Worm (Caenorhabditis elegans) whole organism, L4 larva: ENCODE results near the gene hel-1.

Source experiments
- R02D3.7 ChIP-seq: fragments of 150-350 bp; sonication (generic microtip); optimal IDR thresholded peaks from 3 replicates; lab custom pipeline; 2014; ENCODE audit warnings: missing biosample characterization, missing genetic modification characterization
- T20F7.1 ChIP-seq: fragments of 200-800 bp; sonication (Bioruptor generic); optimal IDR thresholded peaks from 2 replicates; lab custom pipeline; 2018; ENCODE audit warnings: mild to moderate bottlenecking, missing genetic modification characterization, missing compliant biosample characterization
- ZK337.2 ChIP-seq: fragments of 200-800 bp; sonication (Bioruptor generic); IDR thresholded peaks from 2 replicates; pipeline ENCODE4 v1.3.6; 2022; ENCODE audit warnings: missing genetic modification reagents, missing genetic modification characterization, missing compliant biosample characterization
- ZK546.5 ChIP-seq, 2 experiments: sonication (generic microtip); optimal IDR thresholded peaks; 2 replicates each; lab custom pipeline; 2017; ENCODE audit warnings: missing biosample characterization in 2 of 2, missing genetic modification characterization in 2 of 2
- aha-1 ChIP-seq: fragments of 150-350 bp; peaks from one replicate; lab custom pipeline; 2014; ENCODE audit warnings: missing biosample characterization, missing genetic modification characterization
- aly-2 ChIP-seq: sonication (generic microtip); optimal IDR thresholded peaks from 2 replicates; lab custom pipeline; 2018; ENCODE audit warnings: missing biosample characterization, missing genetic modification characterization
- arid-1 ChIP-seq: fragments of 200-800 bp; sonication (Bioruptor generic); conservative IDR thresholded peaks from 2 replicates; pipeline ENCODE4 v1.3.6; 2022; ENCODE audit warnings: missing genetic modification reagents, missing genetic modification characterization, missing compliant biosample characterization
- ceh-28 ChIP-seq: fragments of 150-350 bp; optimal IDR thresholded peaks from 2 replicates; lab custom pipeline; 2014; ENCODE audit warnings: missing biosample characterization, missing genetic modification reagents, missing genetic modification characterization
- ceh-82 ChIP-seq: sonication (generic microtip); optimal IDR thresholded peaks from 2 replicates; lab custom pipeline; 2017; ENCODE audit warnings: missing biosample characterization, missing genetic modification characterization
- daf-16 ChIP-seq, 3 experiments: sonication (generic microtip); optimal IDR thresholded peaks; 2 replicates each; lab custom pipeline; 2016 to 2017; ENCODE audit warnings: missing genetic modification characterization in 3 of 3, missing genetic modification reagents in 3 of 3, mild to moderate bottlenecking in 2 of 3, missing compliant biosample characterization in 2 of 3, missing biosample characterization in 1 of 3, moderate library complexity in 1 of 3
- daf-8 ChIP-seq: fragments of 200-800 bp; sonication (Bioruptor generic); IDR thresholded peaks from 2 replicates; pipeline ENCODE4 v1.3.6; 2022; ENCODE audit warnings: missing genetic modification characterization, missing compliant biosample characterization
- dmd-6 ChIP-seq: fragments of 200-800 bp; sonication (Bioruptor generic); IDR thresholded peaks from 2 replicates; pipeline ENCODE4 v1.3.6; 2022; ENCODE audit warnings: missing genetic modification reagents, missing genetic modification characterization, missing compliant biosample characterization
- dmd-8 ChIP-seq: fragments of 200-800 bp; sonication (Bioruptor generic); IDR thresholded peaks from 2 replicates; pipeline ENCODE4 v1.3.6; 2022; ENCODE audit warnings: missing genetic modification characterization, missing compliant biosample characterization
- dmd-9 ChIP-seq: fragments of 200-800 bp; sonication (Bioruptor generic); IDR thresholded peaks from 2 replicates; pipeline ENCODE4 v1.3.6; 2022; ENCODE audit warnings: missing genetic modification reagents, missing genetic modification characterization, missing compliant biosample characterization
- dpl-1 ChIP-seq: fragments of 150-350 bp; optimal IDR thresholded peaks from 2 replicates; lab custom pipeline; 2014; ENCODE audit warnings: missing biosample characterization, missing genetic modification reagents, missing genetic modification characterization
- duxl-1 ChIP-seq: sonication (generic microtip); optimal IDR thresholded peaks from 2 replicates; lab custom pipeline; 2016; ENCODE audit warnings: mild to moderate bottlenecking, missing genetic modification characterization, moderate library complexity, missing compliant biosample characterization; ENCODE audit not compliant: poor library complexity
- egl-27 ChIP-seq: sonication (generic microtip); optimal IDR thresholded peaks from 3 replicates; lab custom pipeline; 2017; ENCODE audit warnings: missing biosample characterization, missing genetic modification reagents, missing genetic modification characterization
- egl-43 ChIP-seq: fragments of 200-800 bp; sonication (Bioruptor generic); IDR thresholded peaks from 2 replicates; pipeline ENCODE4 v1.3.6; 2022; ENCODE audit warnings: missing genetic modification reagents, missing genetic modification characterization, missing compliant biosample characterization
- fkh-10 ChIP-seq: fragments of 150-350 bp; optimal IDR thresholded peaks from 2 replicates; lab custom pipeline; 2014; ENCODE audit warnings: missing biosample characterization, missing genetic modification reagents, missing genetic modification characterization
- jun-1 ChIP-seq: fragments of 150-350 bp; optimal IDR thresholded peaks from 2 replicates; lab custom pipeline; 2014; ENCODE audit warnings: missing biosample characterization, missing genetic modification reagents, missing genetic modification characterization
- lim-7 ChIP-seq: fragments of 200-800 bp; sonication (Bioruptor generic); IDR thresholded peaks from 2 replicates; pipeline ENCODE4 v1.3.6; 2022; ENCODE audit warnings: missing genetic modification characterization, missing compliant biosample characterization
- lin-1 ChIP-seq: fragments of 200-800 bp; sonication (Bioruptor generic); IDR thresholded peaks from 2 replicates; pipeline ENCODE4 v1.3.6; 2022; ENCODE audit warnings: missing genetic modification reagents, missing genetic modification characterization, missing compliant biosample characterization
- lin-13 ChIP-seq: fragments of 150-350 bp; optimal IDR thresholded peaks from 2 replicates; lab custom pipeline; 2014; ENCODE audit warnings: missing biosample characterization, missing genetic modification reagents, missing genetic modification characterization
- lin-15B ChIP-seq: fragments of 150-350 bp; sonication (generic microtip); optimal IDR thresholded peaks from 3 replicates; lab custom pipeline; 2014; ENCODE audit warnings: missing biosample characterization, missing genetic modification characterization
- lin-29 ChIP-seq: fragments of 200-800 bp; sonication (Bioruptor generic); IDR thresholded peaks from 2 replicates; pipeline ENCODE4 v1.3.6; 2022; ENCODE audit warnings: missing genetic modification reagents, missing genetic modification characterization, missing compliant biosample characterization
- lin-38 ChIP-seq: fragments of 200-800 bp; sonication (Bioruptor generic); IDR thresholded peaks from 2 replicates; pipeline ENCODE4 v1.3.6; 2022; ENCODE audit warnings: missing genetic modification reagents, missing genetic modification characterization, missing compliant biosample characterization
- lin-39 ChIP-seq: fragments of 150-350 bp; optimal IDR thresholded peaks from 2 replicates; lab custom pipeline; 2014; ENCODE audit warnings: missing biosample characterization, missing genetic modification reagents, missing genetic modification characterization
- lir-3 ChIP-seq: sonication (generic microtip); optimal IDR thresholded peaks from 2 replicates; lab custom pipeline; 2016; ENCODE audit warnings: mild to moderate bottlenecking, missing genetic modification characterization, missing compliant biosample characterization
- lsy-2 ChIP-seq, 2 experiments: fragments of 150-350 bp in 1 of 2; sonication (generic microtip) in 1 of 2; optimal IDR thresholded peaks; 2 replicates each; lab custom pipeline; 2014 to 2017; ENCODE audit warnings: missing biosample characterization in 2 of 2, missing genetic modification characterization in 2 of 2
- madf-5 ChIP-seq, 2 experiments: fragments of 200-800 bp; sonication (Bioruptor generic); IDR thresholded peaks; 2 replicates each; pipeline ENCODE4 v1.3.6; 2022; ENCODE audit warnings: missing compliant biosample characterization in 2 of 2, missing genetic modification characterization in 2 of 2
- mdl-1 ChIP-seq, 2 experiments: fragments of 150-350 bp in 1 of 2; sonication (generic microtip) in 1 of 2; optimal IDR thresholded peaks; 2 replicates each; lab custom pipeline; 2014 to 2017; ENCODE audit warnings: missing biosample characterization in 2 of 2, missing genetic modification characterization in 2 of 2
- mes-2 ChIP-seq: sonication (generic microtip); optimal IDR thresholded peaks from 2 replicates; lab custom pipeline; 2016; ENCODE audit warnings: missing genotype, mild to moderate bottlenecking, missing genetic modification characterization, missing compliant biosample characterization; ENCODE audit not compliant: poor library complexity, severe bottlenecking
- mxl-2 ChIP-seq: fragments of 200-800 bp; sonication (Bioruptor generic); conservative IDR thresholded peaks from 2 replicates; pipeline ENCODE4 v1.3.6; 2022; ENCODE audit warnings: missing genetic modification reagents, missing genetic modification characterization, missing compliant biosample characterization
- nhr-10 ChIP-seq: fragments of 150-350 bp; optimal IDR thresholded peaks from 2 replicates; lab custom pipeline; 2014; ENCODE audit warnings: missing biosample characterization, missing genetic modification characterization
- nhr-11 ChIP-seq: fragments of 150-350 bp; optimal IDR thresholded peaks from 2 replicates; lab custom pipeline; 2014; ENCODE audit warnings: missing biosample characterization, missing genetic modification characterization
- nhr-111 ChIP-seq: fragments of 200-800 bp; sonication (Bioruptor generic); optimal IDR thresholded peaks from 2 replicates; lab custom pipeline; 2018; ENCODE audit warnings: mild to moderate bottlenecking, missing genetic modification characterization, missing compliant biosample characterization
- nhr-25 ChIP-seq: sonication (generic microtip); optimal IDR thresholded peaks from 2 replicates; lab custom pipeline; 2017; ENCODE audit warnings: missing genetic modification characterization, mild to moderate bottlenecking, missing compliant biosample characterization, antibody characterized with exemption, moderate library complexity, borderline replicate concordance; ENCODE audit not compliant: insufficient read depth
- nhr-41 ChIP-seq: fragments of 200-800 bp; sonication (Bioruptor generic); IDR thresholded peaks from 2 replicates; pipeline ENCODE4 v1.3.6; 2022; ENCODE audit warnings: missing genetic modification reagents, missing genetic modification characterization, missing compliant biosample characterization
- nhr-48 ChIP-seq: sonication (generic microtip); optimal IDR thresholded peaks from 2 replicates; lab custom pipeline; 2016; ENCODE audit warnings: mild to moderate bottlenecking, missing genetic modification characterization, missing compliant biosample characterization
- pha-4 ChIP-seq, 2 experiments: fragments of 150-350 bp in 1 of 2; fragments of 200-800 bp in 1 of 2; sonication (Bioruptor generic) in 1 of 2; IDR thresholded peaks in 1 of 2; optimal IDR thresholded peaks in 1 of 2; 2 replicates each; pipeline versions ENCODE4 v1.3.6 to Lab custom; 2014 to 2022; ENCODE audit warnings: missing genetic modification characterization in 2 of 2, missing genetic modification reagents in 2 of 2, missing biosample characterization in 1 of 2, missing compliant biosample characterization in 1 of 2
- sdz-12 ChIP-seq: fragments of 200-800 bp; sonication (Bioruptor generic); optimal IDR thresholded peaks from 2 replicates; lab custom pipeline; 2018; ENCODE audit warnings: mild to moderate bottlenecking, missing genetic modification characterization, missing compliant biosample characterization
- set-16 ChIP-seq: fragments of 200-800 bp; sonication (Bioruptor generic); IDR thresholded peaks from 2 replicates; pipeline ENCODE4 v1.3.6; 2022; ENCODE audit warnings: missing genetic modification reagents, missing genetic modification characterization, missing compliant biosample characterization
- snpc-1.2 ChIP-seq: fragments of 200-800 bp; sonication (Bioruptor generic); IDR thresholded peaks from 2 replicates; pipeline ENCODE4 v1.3.6; 2022; ENCODE audit warnings: missing genetic modification reagents, missing genetic modification characterization, missing compliant biosample characterization
- snpc-4 ChIP-seq: fragments of 150-350 bp; optimal IDR thresholded peaks from 2 replicates; lab custom pipeline; 2014; ENCODE audit warnings: missing biosample characterization, missing genetic modification characterization
- spr-3 ChIP-seq: fragments of 200-800 bp; sonication (Bioruptor generic); optimal IDR thresholded peaks from 2 replicates; lab custom pipeline; 2018; ENCODE audit warnings: mild to moderate bottlenecking, missing genetic modification characterization, missing compliant biosample characterization
- tra-1 ChIP-seq: fragments of 200-800 bp; sonication (Bioruptor generic); IDR thresholded peaks from 2 replicates; pipeline ENCODE4 v1.3.6; 2022; ENCODE audit warnings: missing genetic modification reagents, missing genetic modification characterization, missing compliant biosample characterization
- vab-7 ChIP-seq: fragments of 200-800 bp; sonication (Bioruptor generic); IDR thresholded peaks from 2 replicates; pipeline ENCODE4 v1.3.6; 2022; ENCODE audit warnings: missing genetic modification reagents, missing genetic modification characterization, missing compliant biosample characterization
- zfp-3 ChIP-seq: fragments of 200-800 bp; sonication (Bioruptor generic); conservative IDR thresholded peaks from 2 replicates; pipeline ENCODE4 v1.3.6; 2022; ENCODE audit warnings: missing genetic modification reagents, missing genetic modification characterization, missing compliant biosample characterization
- zip-2 ChIP-seq: fragments of 150-350 bp; optimal IDR thresholded peaks from 2 replicates; lab custom pipeline; 2014; ENCODE audit warnings: missing biosample characterization, missing genetic modification characterization
- ztf-7 ChIP-seq: fragments of 150-350 bp; optimal IDR thresholded peaks from 2 replicates; lab custom pipeline; 2014; ENCODE audit warnings: missing biosample characterization, missing genetic modification characterization

The hel-1 gene

ce11 chrII:8328820-8329339, at the start of gene hel-1 (continued):
- no peak for TF ChIP-seq aly-2 (tag; lab: Kevin White, UChicago)
- peak; percentile 98 for TF ChIP-seq aha-1 (tag; lab: Kevin White, UChicago)
- peak in 1 of 2 experiments; percentile 65 for TF ChIP-seq mdl-1 (tag; optimal IDR thresholded peaks at IDR 0.05; lab: Kevin White, UChicago)
- TF ChIP-seq mes-2: peak; percentile 87
- no peak for TF ChIP-seq lin-15B
- TF ChIP-seq ZK546.5 (tag; optimal IDR thresholded peaks at IDR 0.05; lab: Kevin White, UChicago): no peak
- TF ChIP-seq sdz-12 (GFP tag; lab: Kevin White, UChicago): no peak
- no peak for TF ChIP-seq zip-2
- TF ChIP-seq T20F7.1 (GFP tag; lab: Kevin White, UChicago): peak; percentile 63
- TF ChIP-seq R02D3.7 (tag; lab: Kevin White, UChicago): no peak
- TF ChIP-seq dmd-8 (GFP tag; lab: Robert Waterston, UW): no peak
- TF ChIP-seq mxl-2: no peak
- TF ChIP-seq lir-3: no peak
- TF ChIP-seq nhr-11: peak; percentile 91
- peak; percentile 91 for TF ChIP-seq dpl-1 (GFP tag; lab: Kevin White, UChicago)
- 0 out of 2 replicates have a peak, but pooled peaks have one; percentile 36 for TF ChIP-seq lin-1 (GFP tag; lab: Robert Waterston, UW)
- no peak for TF ChIP-seq lin-38
- no peak for TF ChIP-seq fkh-10 (GFP tag; lab: Kevin White, UChicago)
- TF ChIP-seq nhr-25 (tag; lab: Kevin White, UChicago): peak; percentile 30
- no peak for TF ChIP-seq ceh-28 (tag; lab: Kevin White, UChicago)
- no peak for TF ChIP-seq duxl-1 (tag; lab: Kevin White, UChicago)
- no peak; the same call in 1 of the 2 replicates for TF ChIP-seq dmd-9 (GFP tag; lab: Robert Waterston, UW)
- no peak for TF ChIP-seq snpc-4 (tag; lab: Kevin White, UChicago)
- no peak for TF ChIP-seq jun-1 (tag; lab: Kevin White, UChicago)
- peak; percentile 42 to 88 for TF ChIP-seq lsy-2 (tag; optimal IDR thresholded peaks at IDR 0.05; lab: Kevin White, UChicago)
- no peak for TF ChIP-seq spr-3 (GFP tag; lab: Kevin White, UChicago)
- TF ChIP-seq ztf-7 (tag; lab: Kevin White, UChicago): no peak
- no peak for TF ChIP-seq nhr-48 (tag; lab: Kevin White, UChicago)
- TF ChIP-seq set-16 (GFP tag; lab: Robert Waterston, UW): no peak
- TF ChIP-seq daf-16 (GFP tag; optimal IDR thresholded peaks at IDR 0.05; lab: Kevin White, UChicago): peak in 1 of 2 experiments; percentile 76
- TF ChIP-seq daf-16 (tag; optimal IDR thresholded peaks at IDR 0.05; lab: Kevin White, UChicago): peak; percentile 75
- no peak for TF ChIP-seq lim-7 (GFP tag; lab: Robert Waterston, UW)
- TF ChIP-seq ceh-82 (tag; lab: Kevin White, UChicago): no peak
- no peak for TF ChIP-seq lin-29 (GFP tag; lab: Robert Waterston, UW)
- peak; percentile 39; the same call in 1 of the 2 replicates for TF ChIP-seq egl-43 (GFP tag; lab: Robert Waterston, UW)
- no peak for TF ChIP-seq ZK337.2 (GFP tag; lab: Robert Waterston, UW)
- TF ChIP-seq nhr-111: no peak
- peak; percentile 68 for TF ChIP-seq lin-39 (tag; lab: Kevin White, UChicago)
- TF ChIP-seq tra-1 (GFP tag; lab: Robert Waterston, UW): no peak
- no peak for TF ChIP-seq snpc-1.2 (GFP tag; lab: Robert Waterston, UW)
- TF ChIP-seq pha-4 (GFP tag; IDR thresholded peaks at IDR 0.05; lab: Robert Waterston, UW): no peak
- TF ChIP-seq pha-4 (tag; optimal IDR thresholded peaks at IDR 0.05; lab: Kevin White, UChicago): no peak
- no peak for TF ChIP-seq nhr-10
- TF ChIP-seq egl-27 (tag; lab: Kevin White, UChicago): no peak
- TF ChIP-seq zfp-3 (GFP tag; lab: Robert Waterston, UW): no peak
- no peak for TF ChIP-seq madf-5 (GFP tag; IDR thresholded peaks at IDR 0.05; lab: Robert Waterston, UW)
- no peak for TF ChIP-seq nhr-41 (GFP tag; lab: Robert Waterston, UW)
- no peak for TF ChIP-seq daf-8 (GFP tag; lab: Robert Waterston, UW)
- TF ChIP-seq arid-1 (GFP tag; lab: Robert Waterston, UW): no peak
- peak; percentile 70 for TF ChIP-seq lin-13
- peak; percentile 41; the same call in 1 of the 2 replicates for TF ChIP-seq dmd-6 (GFP tag; lab: Robert Waterston, UW)
- TF ChIP-seq vab-7 (GFP tag; lab: Robert Waterston, UW): peak; percentile 81
